Fruit fly (Drosophila melanogaster) whole organism, embryonic: ENCODE data around the gene Ctr1B.

Experiments
- Atf3 ChIP-seq: fragments of 200-800 bp; sonication (Bioruptor generic); optimal IDR thresholded peaks from 3 replicates; lab custom pipeline; 2016; ENCODE audit warnings: missing biosample characterization, missing genetic modification characterization
- Awh ChIP-seq: fragments of 200-800 bp; sonication (Bioruptor generic); IDR thresholded peaks from 2 replicates; pipeline ENCODE4, ENCODE4 v1.3.6; 2022; ENCODE audit warnings: missing biosample characterization, missing genetic modification characterization
- B-H1 ChIP-seq: fragments of 200-800 bp; sonication (Bioruptor generic); IDR thresholded peaks from 3 replicates; pipeline ENCODE4 v1.3.6; 2022; ENCODE audit warnings: missing biosample characterization, missing genetic modification characterization
- BtbVII ChIP-seq: fragments of 200-800 bp; sonication (Bioruptor generic); optimal IDR thresholded peaks from 3 replicates; lab custom pipeline; 2017; ENCODE audit warnings: missing biosample characterization, mild to moderate bottlenecking, missing genetic modification characterization
- Bteb2 ChIP-seq: fragments of 200-800 bp; sonication (Bioruptor generic); optimal IDR thresholded peaks from 2 replicates; lab custom pipeline; 2016; ENCODE audit warnings: missing biosample characterization, missing genetic modification characterization
- CG10274 ChIP-seq: fragments of 200-800 bp; sonication (Bioruptor generic); optimal IDR thresholded peaks from 3 replicates; lab custom pipeline; 2017; ENCODE audit warnings: missing biosample characterization, mild to moderate bottlenecking, missing genetic modification characterization
- CG10565 ChIP-seq: fragments of 200-800 bp; sonication (Bioruptor generic); optimal IDR thresholded peaks from 3 replicates; lab custom pipeline; 2016; ENCODE audit warnings: missing biosample characterization, mild to moderate bottlenecking, missing genetic modification characterization
- CG10979 ChIP-seq: fragments of 200-800 bp; sonication (Bioruptor generic); optimal IDR thresholded peaks from 2 replicates; lab custom pipeline; 2018; ENCODE audit warnings: missing biosample characterization, mild to moderate bottlenecking, missing genetic modification characterization, moderate library complexity
- CG11093 ChIP-seq: fragments of 200-800 bp; sonication (Bioruptor generic); IDR thresholded peaks from 3 replicates; pipeline ENCODE4 v1.3.6; 2022; ENCODE audit warnings: missing biosample characterization, missing genetic modification characterization
- CG11695 ChIP-seq: fragments of 200-800 bp; sonication (Bioruptor generic); IDR thresholded peaks from 3 replicates; pipeline ENCODE4 v1.3.6; 2022; ENCODE audit warnings: missing biosample characterization, missing genetic modification characterization
- CG12391 ChIP-seq: fragments of 200-800 bp; sonication (Bioruptor generic); optimal IDR thresholded peaks from 3 replicates; lab custom pipeline; 2018; ENCODE audit warnings: missing biosample characterization, mild to moderate bottlenecking, missing genetic modification characterization, moderate library complexity
- CG13424 ChIP-seq: fragments of 200-800 bp; sonication (Bioruptor generic); optimal IDR thresholded peaks from 2 replicates; lab custom pipeline; 2019; ENCODE audit warnings: missing biosample characterization, mild to moderate bottlenecking, missing genetic modification characterization, moderate library complexity
- CG15479 ChIP-seq: fragments of 200-800 bp; sonication (Bioruptor generic); optimal IDR thresholded peaks from 3 replicates; lab custom pipeline; 2019; ENCODE audit warnings: missing biosample characterization, mild to moderate bottlenecking, missing genetic modification characterization, moderate library complexity
- CG15696 ChIP-seq: fragments of 200-800 bp; sonication (Bioruptor generic); optimal IDR thresholded peaks from 2 replicates; lab custom pipeline; 2019; ENCODE audit warnings: missing biosample characterization, mild to moderate bottlenecking, missing genetic modification characterization, moderate library complexity
- CG1603 ChIP-seq: fragments of 200-800 bp; sonication (Bioruptor generic); optimal IDR thresholded peaks from 2 replicates; lab custom pipeline; 2019; ENCODE audit warnings: missing biosample characterization, mild to moderate bottlenecking, missing genetic modification characterization, moderate library complexity
- CG17568 ChIP-seq: fragments of 200-800 bp; sonication (Bioruptor generic); optimal IDR thresholded peaks from 2 replicates; lab custom pipeline; 2018; ENCODE audit warnings: missing biosample characterization, mild to moderate bottlenecking, missing genetic modification characterization, moderate library complexity
- CG31365 ChIP-seq: fragments of 200-800 bp; sonication (Bioruptor generic); optimal IDR thresholded peaks from 2 replicates; lab custom pipeline; 2018; ENCODE audit warnings: missing biosample characterization, mild to moderate bottlenecking, missing genetic modification characterization
- CG3281 ChIP-seq: fragments of 200-800 bp; sonication (Bioruptor generic); optimal IDR thresholded peaks from 3 replicates; lab custom pipeline; 2017; ENCODE audit warnings: missing biosample characterization, mild to moderate bottlenecking, missing genetic modification characterization
- CG5180 ChIP-seq: fragments of 200-800 bp; sonication (Bioruptor generic); optimal IDR thresholded peaks from 3 replicates; lab custom pipeline; 2017; ENCODE audit warnings: missing biosample characterization, missing genetic modification characterization, mild to moderate bottlenecking, moderate library complexity, missing genetic modification reagents
- CG9876 ChIP-seq: fragments of 200-800 bp; sonication (Bioruptor generic); optimal IDR thresholded peaks from 2 replicates; lab custom pipeline; 2016; ENCODE audit warnings: missing biosample characterization, missing genetic modification characterization
- CkIIα-i1 ChIP-seq: fragments of 200-800 bp; sonication (Bioruptor generic); IDR thresholded peaks from 2 replicates; pipeline ENCODE4 v1.3.6; 2022; ENCODE audit warnings: missing biosample characterization, missing genetic modification characterization
- H15 ChIP-seq: fragments of 200-800 bp; sonication (Bioruptor generic); IDR thresholded peaks from 3 replicates; pipeline ENCODE4 v1.3.6; 2022; ENCODE audit warnings: missing biosample characterization, missing genetic modification characterization
- Hmx ChIP-seq: fragments of 200-800 bp; sonication (Bioruptor generic); optimal IDR thresholded peaks from 2 replicates; lab custom pipeline; 2016; ENCODE audit warnings: missing biosample characterization, missing genetic modification characterization
- Jarid2 ChIP-seq: fragments of 200-800 bp; sonication (Bioruptor generic); optimal IDR thresholded peaks from 3 replicates; lab custom pipeline; 2017; ENCODE audit warnings: mild to moderate bottlenecking, missing biosample characterization, missing genetic modification reagents, missing genetic modification characterization
- Kr ChIP-seq: fragments of 200-800 bp; sonication (Bioruptor generic); optimal IDR thresholded peaks from 2 replicates; lab custom pipeline; 2017; ENCODE audit warnings: missing biosample characterization, mild to moderate bottlenecking, missing genetic modification characterization
- MTF-1 ChIP-seq: fragments of 200-800 bp; sonication (Bioruptor generic); optimal IDR thresholded peaks from 2 replicates; lab custom pipeline; 2018; ENCODE audit warnings: missing biosample characterization, mild to moderate bottlenecking, missing genetic modification characterization, borderline replicate concordance
- Rfx ChIP-seq: fragments of 200-800 bp; sonication (Bioruptor generic); IDR thresholded peaks from 2 replicates; pipeline ENCODE4 v1.3.6; 2022; ENCODE audit warnings: missing biosample characterization, missing genetic modification characterization
- Side ChIP-seq: fragments of 200-800 bp; sonication (Bioruptor generic); optimal IDR thresholded peaks from 2 replicates; lab custom pipeline; 2016; ENCODE audit warnings: missing biosample characterization, missing genetic modification characterization
- Xbp1 ChIP-seq: fragments of 200-800 bp; sonication (Bioruptor generic); optimal IDR thresholded peaks from 3 replicates; lab custom pipeline; 2016; ENCODE audit warnings: missing biosample characterization, mild to moderate bottlenecking, missing genetic modification characterization
- ara ChIP-seq: fragments of 200-800 bp; sonication (Bioruptor generic); IDR thresholded peaks from 2 replicates; pipeline ENCODE4 v1.3.6; 2022; ENCODE audit warnings: missing biosample characterization, missing genetic modification characterization
- bigmax ChIP-seq: fragments of 200-800 bp; sonication (Bioruptor generic); optimal IDR thresholded peaks from 2 replicates; lab custom pipeline; 2018; ENCODE audit warnings: missing biosample characterization, mild to moderate bottlenecking, missing genetic modification characterization
- cad ChIP-seq: fragments of >200 bp; optimal IDR thresholded peaks from 2 replicates; lab custom pipeline; 2017; ENCODE audit warnings: missing biosample characterization, missing genetic modification characterization
- cato ChIP-seq: fragments of 200-800 bp; sonication (Bioruptor generic); optimal IDR thresholded peaks from 2 replicates; lab custom pipeline; 2016; ENCODE audit warnings: missing biosample characterization, missing genetic modification characterization, borderline replicate concordance
- corto ChIP-seq: fragments of 200-800 bp; sonication (Bioruptor generic); optimal IDR thresholded peaks from 2 replicates; lab custom pipeline; 2016; ENCODE audit warnings: missing biosample characterization, mild to moderate bottlenecking, missing genetic modification characterization, moderate library complexity
- da ChIP-seq: fragments of 200-800 bp; sonication (Bioruptor generic); optimal IDR thresholded peaks from 2 replicates; lab custom pipeline; 2016; ENCODE audit warnings: missing biosample characterization, missing genetic modification characterization
- ems ChIP-seq: fragments of 200-800 bp; sonication (Bioruptor generic); optimal IDR thresholded peaks from 3 replicates; lab custom pipeline; 2016; ENCODE audit warnings: missing biosample characterization, missing genetic modification characterization
- lilli ChIP-seq: fragments of 200-800 bp; sonication (Bioruptor generic); optimal IDR thresholded peaks from 3 replicates; lab custom pipeline; 2016; ENCODE audit warnings: missing biosample characterization, missing genetic modification characterization
- lmd ChIP-seq: fragments of 200-800 bp; sonication (Bioruptor generic); IDR thresholded peaks from 2 replicates; pipeline ENCODE4 v1.3.6; 2022; ENCODE audit warnings: missing biosample characterization, missing genetic modification characterization
- nau ChIP-seq: fragments of 200-800 bp; sonication (Bioruptor generic); optimal IDR thresholded peaks from 3 replicates; lab custom pipeline; 2017; ENCODE audit warnings: missing biosample characterization, mild to moderate bottlenecking, missing genetic modification characterization, missing genetic modification reagents
- pho ChIP-seq: fragments of 200-800 bp; sonication (Bioruptor generic); optimal IDR thresholded peaks from 2 replicates; lab custom pipeline; 2016; ENCODE audit warnings: missing biosample characterization, missing genetic modification characterization
- phol ChIP-seq: fragments of 200-800 bp; sonication (Bioruptor generic); optimal IDR thresholded peaks from 3 replicates; lab custom pipeline; 2018; ENCODE audit warnings: missing biosample characterization, mild to moderate bottlenecking, missing genetic modification characterization, moderate library complexity
- pros ChIP-seq: fragments of 200-800 bp; sonication (Bioruptor generic); optimal IDR thresholded peaks from 3 replicates; lab custom pipeline; 2019; ENCODE audit warnings: missing biosample characterization, mild to moderate bottlenecking, missing genetic modification characterization, moderate library complexity
- pzg ChIP-seq: fragments of 200-800 bp; sonication (Bioruptor generic); optimal IDR thresholded peaks from 3 replicates; lab custom pipeline; 2018; ENCODE audit warnings: missing biosample characterization, mild to moderate bottlenecking, missing genetic modification characterization, moderate library complexity
- tll ChIP-seq, 2 experiments: fragments of 200-800 bp in 1 of 2; fragments of >200 bp in 1 of 2; sonication (Bioruptor generic) in 1 of 2; optimal IDR thresholded peaks; 2 replicates each; lab custom pipeline; 2017 to 2019; ENCODE audit warnings: missing biosample characterization in 2 of 2, missing genetic modification characterization in 2 of 2, mild to moderate bottlenecking in 1 of 2, moderate library complexity in 1 of 2
- tna ChIP-seq: fragments of 200-800 bp; sonication (Bioruptor generic); IDR thresholded peaks from 2 replicates; pipeline ENCODE4 v1.3.6; 2022; ENCODE audit warnings: missing biosample characterization, missing genetic modification characterization; ENCODE audit not compliant: partially characterized antibody
- ttk ChIP-seq: fragments of 200-800 bp; sonication (Bioruptor generic); IDR thresholded peaks from 2 replicates; pipeline ENCODE4 v2.1.2; 2022; ENCODE audit warnings: missing biosample characterization, missing genetic modification characterization
- yki ChIP-seq: fragments of >200 bp; optimal IDR thresholded peaks from 3 replicates; lab custom pipeline; 2018
- z ChIP-seq: fragments of 200-800 bp; sonication (Bioruptor generic); IDR thresholded peaks from 3 replicates; pipeline ENCODE4 v1.3.6; 2022; ENCODE audit warnings: missing biosample characterization, missing genetic modification characterization
- zen2 ChIP-seq: fragments of 200-800 bp; sonication (Bioruptor generic); IDR thresholded peaks from 3 replicates; pipeline ENCODE4 v1.3.6; 2022; ENCODE audit warnings: missing biosample characterization, missing genetic modification characterization; ENCODE audit not compliant: partially characterized antibody

The Ctr1B gene

DNA sequence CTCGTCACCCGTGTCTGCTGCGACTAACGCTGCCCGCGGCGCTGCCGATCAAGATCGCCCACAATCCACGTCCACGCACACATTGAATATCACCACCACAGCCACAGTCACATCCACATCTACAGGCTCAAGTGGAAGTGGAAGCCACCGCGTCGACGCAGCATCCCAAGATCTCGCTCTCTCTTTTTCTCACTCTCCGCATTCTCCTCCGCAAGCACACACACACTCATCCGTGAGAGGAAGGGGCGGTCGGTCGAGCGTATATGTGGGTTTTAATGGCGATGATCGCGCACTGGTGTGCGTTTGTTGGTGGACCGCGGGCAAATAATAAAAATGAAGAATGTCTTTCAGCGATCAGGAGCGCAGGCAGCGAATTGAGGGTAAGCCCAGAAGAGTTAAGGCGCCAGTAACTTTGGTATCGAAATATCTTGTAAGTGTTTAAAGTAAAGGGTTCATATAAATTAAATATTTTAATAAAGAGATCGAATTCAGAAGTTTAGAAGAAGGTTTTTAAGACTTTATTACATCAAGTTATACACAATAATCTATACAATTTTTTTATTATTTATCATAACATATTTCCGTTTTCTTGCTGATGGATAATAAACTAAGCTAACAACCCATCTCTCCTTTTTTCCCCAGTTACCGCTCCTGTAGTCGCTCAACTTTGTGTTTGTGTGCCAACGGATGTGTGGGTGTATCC lies 16.5 kb downstream of the Ctr1B start, which contains the start of gene Poxm (continued):
- TF ChIP-seq Bteb2 (GFP tag; lab: Kevin White, UChicago): peak; percentile 19
- peak; percentile 80 for TF ChIP-seq ttk (GFP tag; lab: Robert Waterston, UW)
- peak; percentile 89 for TF ChIP-seq cato
- TF ChIP-seq CkIIα-i1 (GFP tag; lab: Robert Waterston, UW): no peak; the same call in 1 of the 2 replicates
- TF ChIP-seq CG1603 (tag; lab: Kevin White, UChicago): peak; percentile 28
- peak; percentile 83; the same call in 2 of the 3 replicates for TF ChIP-seq CG11695 (GFP tag; lab: Robert Waterston, UW)
- peak; percentile 7; the same call in 1 of the 3 replicates for TF ChIP-seq z (GFP tag; lab: Robert Waterston, UW)
- peak; percentile 92 for TF ChIP-seq CG12391 (tag; lab: Kevin White, UChicago)
- peak; percentile 56 for TF ChIP-seq CG17568 (GFP tag; lab: Kevin White, UChicago)
- TF ChIP-seq CG5180 (GFP tag; lab: Kevin White, UChicago): peak; percentile 81
- TF ChIP-seq bigmax (GFP tag; lab: Kevin White, UChicago): no peak
- peak; percentile 49 for TF ChIP-seq yki (lab: Kevin White, UChicago)
- no peak for TF ChIP-seq da (GFP tag; lab: Kevin White, UChicago)
- peak; percentile 81 for TF ChIP-seq lilli (GFP tag; lab: Kevin White, UChicago)
- peak; percentile 33 for TF ChIP-seq CG10565 (GFP tag; lab: Kevin White, UChicago)
- no peak for TF ChIP-seq CG9876 (GFP tag; lab: Kevin White, UChicago)
- peak; percentile 54 for TF ChIP-seq Side (GFP tag; lab: Kevin White, UChicago)
- peak; percentile 92 for TF ChIP-seq Xbp1 (GFP tag; lab: Kevin White, UChicago)
- peak; percentile 0 for TF ChIP-seq corto
- TF ChIP-seq phol: peak; percentile 97
- peak; percentile 94 for TF ChIP-seq CG13424 (tag; lab: Kevin White, UChicago)
- TF ChIP-seq Jarid2 (GFP tag; lab: Kevin White, UChicago): peak; percentile 56
- no peak for TF ChIP-seq MTF-1 (GFP tag; lab: Kevin White, UChicago)
- TF ChIP-seq pzg: no peak
- TF ChIP-seq CG15479 (GFP tag; lab: Kevin White, UChicago): no peak
- peak; percentile 81; the same call in 2 of the 3 replicates for TF ChIP-seq B-H1 (GFP tag; lab: Robert Waterston, UW)
- TF ChIP-seq pho (GFP tag; lab: Kevin White, UChicago): peak; percentile 16
- peak; percentile 94 for TF ChIP-seq lmd (GFP tag; lab: Robert Waterston, UW)
- peak; percentile 69 for TF ChIP-seq ems (GFP tag; lab: Kevin White, UChicago)
- TF ChIP-seq ara (GFP tag; lab: Robert Waterston, UW): peak; percentile 84
- TF ChIP-seq CG31365 (tag; lab: Kevin White, UChicago): no peak
- no peak for TF ChIP-seq CG3281
- TF ChIP-seq H15 (GFP tag; lab: Robert Waterston, UW): peak; percentile 84
- TF ChIP-seq CG11093: peak; percentile 92
- TF ChIP-seq CG10274: peak; percentile 69
- TF ChIP-seq tna (GFP tag; lab: Robert Waterston, UW): no peak
- peak; percentile 27 for TF ChIP-seq Atf3
- no peak for TF ChIP-seq pros (GFP tag; lab: Kevin White, UChicago)
- TF ChIP-seq zen2 (GFP tag; lab: Robert Waterston, UW): no peak
- peak; percentile 36 for TF ChIP-seq Kr (GFP tag; lab: Kevin White, UChicago)
- TF ChIP-seq BtbVII (GFP tag; lab: Kevin White, UChicago): peak; percentile 82
- TF ChIP-seq CG15696 (tag; lab: Kevin White, UChicago): peak; percentile 94
- TF ChIP-seq Awh: peak; percentile 70
- TF ChIP-seq Hmx (GFP tag; lab: Kevin White, UChicago): peak; percentile 30
- peak; percentile 96 for TF ChIP-seq CG10979
- peak; percentile 78 for TF ChIP-seq nau
- no peak for TF ChIP-seq cad (GFP tag; lab: Kevin White, UChicago)
- TF ChIP-seq tll (GFP tag; optimal IDR thresholded peaks at IDR 0.05; lab: Kevin White, UChicago): no peak
- peak; percentile 86 for TF ChIP-seq Rfx
